Fruit fly (Drosophila melanogaster): ENCODE results near the gene CG12523.
A peak's percentile ranks its signal among the peaks of the same experiment; 100 is the strongest.

Gene CG12523

dm6 chr3L:10827348-10827747 is 26.4 kb downstream of the CG12523 start (continued):
- TF ChIP-seq gem (tag; optimal IDR thresholded peaks at IDR 0.05) (peak; percentile 63), H15 (GFP tag; IDR thresholded peaks at IDR 0.05) (no peak), zfh2 (GFP tag; optimal IDR thresholded peaks at IDR 0.05) (no peak), Dip2 (GFP tag; IDR thresholded peaks at IDR 0.05) (no peak), CG14965 (GFP tag; optimal IDR thresholded peaks at IDR 0.05; ENCODE audit: borderline replicate concordance) (no peak), CG18476 (GFP tag; optimal IDR thresholded peaks at IDR 0.05) (no peak), toy (GFP tag; IDR thresholded peaks at IDR 0.05) (no peak), hbn (GFP tag; IDR thresholded peaks at IDR 0.05; ENCODE audit: partially characterized antibody) (no peak), sob (GFP tag; IDR thresholded peaks at IDR 0.05) (no peak), br (optimal IDR thresholded peaks at IDR 0.05) (no peak), Stat92E (GFP tag; optimal IDR thresholded peaks at IDR 0.05) (no peak), CG2889 (GFP tag; IDR thresholded peaks at IDR 0.05) (no peak), MESR4 (GFP tag; optimal IDR thresholded peaks at IDR 0.05) (no peak), CG4854 (GFP tag; optimal IDR thresholded peaks at IDR 0.05) (no peak), Sry-β (GFP tag; optimal IDR thresholded peaks at IDR 0.05) (no peak), lola (GFP tag; optimal IDR thresholded peaks at IDR 0.05) (no peak), Fer2 (tag; optimal IDR thresholded peaks at IDR 0.05) (no peak), Rx (GFP tag; IDR thresholded peaks at IDR 0.05) (no peak), CG18599 (GFP tag; optimal IDR thresholded peaks at IDR 0.05) (peak; percentile 69), Spps (tag; optimal IDR thresholded peaks at IDR 0.05) (no peak), al (GFP tag; IDR thresholded peaks at IDR 0.05) (no peak), pita (GFP tag; optimal IDR thresholded peaks at IDR 0.05) (no peak), lbe (GFP tag; optimal IDR thresholded peaks at IDR 0.05) (no peak), psq (GFP tag; optimal IDR thresholded peaks at IDR 0.05) (no peak), CG17361 (GFP tag; IDR thresholded peaks at IDR 0.05) (peak; percentile 60; the same call in 2 of the 3 replicates), CG10366 (GFP tag; IDR thresholded peaks at IDR 0.05) (no peak), Rfx (GFP tag; IDR thresholded peaks at IDR 0.05) (no peak), fd96Cb (tag; optimal IDR thresholded peaks at IDR 0.05) (peak; percentile 31), da (GFP tag; optimal IDR thresholded peaks at IDR 0.05) (no peak), CG11696 (GFP tag; IDR thresholded peaks at IDR 0.05) (no peak), CG10267 (tag; optimal IDR thresholded peaks at IDR 0.05) (no peak), Eip74EF (GFP tag; optimal IDR thresholded peaks at IDR 0.05) (peak in 1 of 2 experiments; percentile 21), Nf-YA (GFP tag; IDR thresholded peaks at IDR 0.05) (no peak), CG12391 (tag; optimal IDR thresholded peaks at IDR 0.05) (peak; percentile 46), Scr (GFP tag; IDR thresholded peaks at IDR 0.05; ENCODE audit: partially characterized antibody) (no peak), CG4707 (GFP tag; optimal IDR thresholded peaks at IDR 0.05) (no peak), ase (GFP tag; IDR thresholded peaks at IDR 0.05) (no peak), Neu2 (GFP tag; optimal IDR thresholded peaks at IDR 0.05; ENCODE audit: borderline replicate concordance) (no peak), Ptx1 (GFP tag; IDR thresholded peaks at IDR 0.05) (0 out of 2 replicates have a peak, but pooled peaks have one; percentile 21), CG17829 (tag; optimal IDR thresholded peaks at IDR 0.05) (no peak), CG13894 (tag; optimal IDR thresholded peaks at IDR 0.05) (no peak), B-H2 (GFP tag; optimal IDR thresholded peaks at IDR 0.05) (no peak), ci (GFP tag; IDR thresholded peaks at IDR 0.05) (no peak), NfI (GFP tag; optimal IDR thresholded peaks at IDR 0.05) (peak; percentile 9), Adf1 (GFP tag; IDR thresholded peaks at IDR 0.05) (no peak), sug (tag; optimal IDR thresholded peaks at IDR 0.05) (peak; percentile 8), eyg (GFP tag; optimal IDR thresholded peaks at IDR 0.05) (no peak), CG1647 (GFP tag; optimal IDR thresholded peaks at IDR 0.05) (no peak), CG8290 (GFP tag; optimal IDR thresholded peaks at IDR 0.05) (no peak), CG8290 (tag; optimal IDR thresholded peaks at IDR 0.05) (no peak), ato (GFP tag; IDR thresholded peaks at IDR 0.05; ENCODE audit: partially characterized antibody) (no peak)
